Worm (Caenorhabditis elegans): ENCODE data around the gene rab-28.

The rab-28 gene

DNA sequence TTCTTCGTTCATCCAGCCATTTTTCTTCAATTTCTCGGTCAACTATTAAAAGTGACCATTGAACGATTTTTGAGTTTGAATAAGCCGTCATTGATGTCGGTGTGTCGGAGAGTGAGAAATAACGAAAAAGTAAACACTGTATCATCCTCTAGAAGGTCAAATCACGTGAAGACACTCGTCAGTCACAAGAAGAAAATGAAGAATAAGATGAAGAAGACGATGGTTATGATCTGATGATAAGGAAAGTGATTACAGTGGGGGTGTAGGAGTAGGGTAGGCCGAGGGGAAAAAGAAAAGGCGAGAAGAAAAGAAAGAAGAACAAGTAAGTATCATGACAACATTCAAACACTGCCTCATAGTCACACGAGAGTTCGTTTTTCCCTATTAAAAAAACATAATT is 45.7 kb downstream of the rab-28 start:
- TF ChIP-seq skn-1 (tag; optimal IDR thresholded peaks at IDR 0.05) (no peak), mbf-1 (tag; optimal IDR thresholded peaks at IDR 0.05) (no peak), peb-1 (tag; optimal IDR thresholded peaks at IDR 0.05) (no peak), alr-1 (tag; optimal IDR thresholded peaks at IDR 0.05) (no peak), unc-39 (tag; optimal IDR thresholded peaks at IDR 0.05) (no peak), lin-39 (tag; optimal IDR thresholded peaks at IDR 0.05) (no peak), lsy-2 (tag; optimal IDR thresholded peaks at IDR 0.05) (peak in 1 of 2 experiments; percentile 59), gmeb-1 (tag; optimal IDR thresholded peaks at IDR 0.05) (peak; percentile 78), lin-13 (GFP tag; optimal IDR thresholded peaks at IDR 0.05) (no peak), snpc-4 (tag; optimal IDR thresholded peaks at IDR 0.05) (no peak), blmp-1 (tag; optimal IDR thresholded peaks at IDR 0.05; ENCODE audit: insufficient read depth) (peak; percentile 48), zag-1 (tag; optimal IDR thresholded peaks at IDR 0.05) (no peak), ztf-11 (tag; optimal IDR thresholded peaks at IDR 0.05) (no peak), aly-2 (tag; optimal IDR thresholded peaks at IDR 0.05) (no peak), elt-3 (tag; optimal IDR thresholded peaks at IDR 0.05) (no peak), nhr-6 (tag; optimal IDR thresholded peaks at IDR 0.05) (peak; percentile 55), F13H6.1 (tag; optimal IDR thresholded peaks at IDR 0.05) (peak; percentile 54), fos-1 (tag; optimal IDR thresholded peaks at IDR 0.05) (peak; percentile 85), ztf-1 (GFP tag; conservative IDR thresholded peaks at IDR 0.05) (no peak), unc-62 (GFP tag; optimal IDR thresholded peaks at IDR 0.05) (no peak), ztf-4 (tag; optimal IDR thresholded peaks at IDR 0.05) (peak; percentile 64), R02D3.7 (tag; optimal IDR thresholded peaks at IDR 0.05) (no peak), nhr-25 (tag; optimal IDR thresholded peaks at IDR 0.05) (peak; percentile 82), crh-2 (tag; optimal IDR thresholded peaks at IDR 0.05) (peak; percentile 90), sma-9 (GFP tag; optimal IDR thresholded peaks at IDR 0.05) (peak; percentile 59), sma-9 (tag; optimal IDR thresholded peaks at IDR 0.05) (no peak), Y55F3AM.14 (GFP tag; optimal IDR thresholded peaks at IDR 0.05) (peak; percentile 47), ama-1 (optimal IDR thresholded peaks at IDR 0.05) (peak; percentile 50), mab-5 (tag; optimal IDR thresholded peaks at IDR 0.05) (no peak), ceh-16 (tag; optimal IDR thresholded peaks at IDR 0.05) (no peak), nhr-12 (tag; optimal IDR thresholded peaks at IDR 0.05) (no peak), ceh-82 (tag; optimal IDR thresholded peaks at IDR 0.05) (no peak), unc-55 (GFP tag; optimal IDR thresholded peaks at IDR 0.05) (no peak), nhr-77 (tag; optimal IDR thresholded peaks at IDR 0.05) (no peak), elt-1 (tag; optimal IDR thresholded peaks at IDR 0.05) (no peak), nhr-10 (tag; optimal IDR thresholded peaks at IDR 0.05) (peak; percentile 1), C34F6.9 (tag; optimal IDR thresholded peaks at IDR 0.05) (no peak), sma-3 (GFP tag; optimal IDR thresholded peaks at IDR 0.05) (peak; percentile 94), nhr-237 (tag; optimal IDR thresholded peaks at IDR 0.05) (no peak), nhr-129 (tag; optimal IDR thresholded peaks at IDR 0.05) (peak; percentile 88), nhr-11 (tag; optimal IDR thresholded peaks at IDR 0.05) (no peak), lin-11 (tag; optimal IDR thresholded peaks at IDR 0.05) (no peak), nhr-21 (tag; optimal IDR thresholded peaks at IDR 0.05) (peak; percentile 84), ZK546.5 (tag; optimal IDR thresholded peaks at IDR 0.05) (no peak), dmd-4 (tag; optimal IDR thresholded peaks at IDR 0.05) (no peak), egl-27 (tag; optimal IDR thresholded peaks at IDR 0.05) (peak; percentile 35), nhr-23 (tag; optimal IDR thresholded peaks at IDR 0.05) (no peak), sem-4 (tag; optimal IDR thresholded peaks at IDR 0.05) (no peak), mdl-1 (tag; optimal IDR thresholded peaks at IDR 0.05) (peak in 1 of 2 experiments; percentile 50)
